Worm (Caenorhabditis elegans): ENCODE results near the gene H12D21.6.
"Not testable (repeated sequence)": the region's sequence is repeated elsewhere in the genome, so short reads cannot be mapped to it uniquely, and the experiment has no call there.

Gene H12D21.6

DNA sequence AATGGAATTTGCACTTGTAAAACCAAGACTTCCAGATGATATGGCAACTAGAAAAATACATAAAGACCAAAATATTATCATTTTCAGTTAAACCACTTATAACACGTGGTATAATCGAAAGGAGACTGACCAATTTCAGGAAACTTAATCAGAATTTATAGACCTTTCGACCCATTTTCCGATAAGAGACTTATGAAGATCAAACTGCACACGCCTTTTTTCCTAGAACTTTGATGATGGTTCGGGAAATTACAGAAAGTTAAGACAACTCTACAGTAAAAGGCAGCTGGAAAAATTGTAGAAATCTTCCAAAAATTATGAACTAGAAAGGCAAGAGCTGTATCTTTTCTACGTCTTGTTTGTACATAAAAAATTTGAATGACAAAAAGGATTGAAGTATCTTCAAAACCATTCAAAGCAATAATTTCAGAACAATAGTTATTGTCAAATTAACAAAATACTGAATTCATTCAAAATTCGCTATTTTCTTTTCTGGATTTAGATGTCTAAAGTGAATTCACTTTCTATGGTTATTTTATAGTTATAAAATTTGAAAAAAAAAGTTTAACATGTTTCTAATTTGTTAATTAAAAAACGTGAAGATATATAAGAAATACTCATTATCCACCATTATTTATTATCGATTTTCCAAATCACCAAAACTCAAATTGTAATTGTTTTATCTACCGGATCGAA, 4.1 kb downstream of the H12D21.6 start, which contains the start of the genes mpst-2 and H12D21.5:
mpst-2 (minus strand) TSS at position 101 of the 696 bp plus-strand sequence.
H12D21.5 (plus strand) TSS at position 646 of the 696 bp plus-strand sequence.
- no peak for TF ChIP-seq elt-3 (tag; optimal IDR thresholded peaks at IDR 0.05)
- TF ChIP-seq sptf-1 (tag; optimal IDR thresholded peaks at IDR 0.05), result no peak
- TF ChIP-seq hpl-2 (GFP tag; optimal IDR thresholded peaks at IDR 0.05), result no peak
- TF ChIP-seq xbp-1 (tag; optimal IDR thresholded peaks at IDR 0.05), result no peak
- TF ChIP-seq lsy-2 (tag; optimal IDR thresholded peaks at IDR 0.05), result no peak
- no peak for TF ChIP-seq nhr-20 (tag; optimal IDR thresholded peaks at IDR 0.05)
- TF ChIP-seq ceh-63 (GFP tag; optimal IDR thresholded peaks at IDR 0.05), result no peak
- TF ChIP-seq lin-14 (GFP tag; optimal IDR thresholded peaks at IDR 0.05), result no peak
- TF ChIP-seq rnt-1 (tag; optimal IDR thresholded peaks at IDR 0.05), result no peak
- no peak for TF ChIP-seq lir-3 (tag; optimal IDR thresholded peaks at IDR 0.05; ENCODE audit: poor library complexity)
- no peak for TF ChIP-seq zag-1 (tag; optimal IDR thresholded peaks at IDR 0.05)
- TF ChIP-seq nhr-12 (tag; optimal IDR thresholded peaks at IDR 0.05), result no peak
- TF ChIP-seq zip-4 (GFP tag; optimal IDR thresholded peaks at IDR 0.05), result no peak
- no peak for TF ChIP-seq Y116A8C.19 (tag; optimal IDR thresholded peaks at IDR 0.05; ENCODE audit: borderline replicate concordance)

DNA sequence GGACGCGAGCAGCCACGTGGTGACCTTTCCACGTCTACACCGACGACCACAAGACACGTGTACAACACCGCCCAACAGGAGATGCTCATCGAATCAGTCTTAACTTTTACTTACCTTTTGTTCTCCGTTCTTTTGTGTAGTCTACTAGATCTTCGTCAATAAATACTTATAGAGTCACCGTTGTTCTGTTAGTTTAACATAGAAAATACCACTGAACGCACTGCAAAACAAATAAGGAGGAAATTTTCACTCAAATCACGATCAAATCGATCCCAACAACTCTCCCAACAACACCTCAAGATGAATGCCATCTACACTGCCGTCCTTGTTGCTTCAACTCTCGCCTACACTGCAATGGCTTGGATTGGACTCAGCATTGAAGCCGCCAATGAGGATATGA, 6.8 kb downstream of the H12D21.6 start, which contains the start of gene nspa-2:
nspa-2 (plus strand) TSS at position 301 of the 400 bp plus-strand sequence.
- not testable (repeated sequence) for TF ChIP-seq nhr-90 (tag; optimal IDR thresholded peaks at IDR 0.05; ENCODE audit: poor library complexity); unc-86 (tag; optimal IDR thresholded peaks at IDR 0.05); lin-39 (tag; optimal IDR thresholded peaks at IDR 0.05)

DNA sequence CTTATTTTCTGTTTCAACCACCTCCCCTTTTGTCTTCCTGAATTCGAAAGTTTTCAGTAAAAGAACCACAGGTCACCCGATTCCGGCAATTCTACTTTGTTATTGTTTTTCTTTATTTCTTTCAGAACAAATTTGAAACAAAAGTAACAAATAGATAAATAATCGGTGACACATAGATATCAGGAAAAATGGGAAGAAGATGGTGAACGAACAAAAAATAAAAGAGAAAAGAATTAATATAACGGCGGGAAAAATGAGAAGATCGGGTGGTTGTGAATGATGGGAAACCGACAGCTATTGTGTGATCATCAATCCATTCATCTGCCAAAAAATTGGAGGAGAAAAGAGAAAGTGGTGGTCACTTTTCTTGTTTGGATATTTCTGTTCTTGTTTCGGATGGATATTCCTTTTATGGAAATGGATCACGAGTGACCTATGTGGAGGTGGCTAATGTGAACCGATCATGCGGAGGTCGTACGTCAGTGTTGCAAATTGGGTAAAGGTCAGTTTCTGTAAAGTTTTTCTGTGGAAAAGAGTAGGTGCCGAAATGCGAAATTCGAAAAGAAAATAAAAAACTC, 20.3 kb downstream of the H12D21.6 start:
- TF ChIP-seq nhr-84 (tag; optimal IDR thresholded peaks at IDR 0.05) (no peak), hlh-17 (GFP tag; optimal IDR thresholded peaks at IDR 0.05; ENCODE audit: borderline replicate concordance) (no peak), ceh-63 (GFP tag; optimal IDR thresholded peaks at IDR 0.05) (no peak), lin-14 (GFP tag; optimal IDR thresholded peaks at IDR 0.05) (peak; percentile 8), mef-2 (tag; optimal IDR thresholded peaks at IDR 0.05) (no peak), unc-62 (GFP tag; optimal IDR thresholded peaks at IDR 0.05) (no peak), lin-35 (GFP tag; optimal IDR thresholded peaks at IDR 0.05) (no peak), aha-1 (tag; optimal IDR thresholded peaks at IDR 0.05) (no peak), nhr-85 (tag) (peak; percentile 3), blmp-1 (tag; optimal IDR thresholded peaks at IDR 0.05) (peak; percentile 95), irx-1 (tag; optimal IDR thresholded peaks at IDR 0.05) (no peak), fkh-4 (tag; optimal IDR thresholded peaks at IDR 0.05; ENCODE audit: borderline replicate concordance) (no peak), efl-1 (optimal IDR thresholded peaks at IDR 0.05) (no peak), efl-1 (GFP tag; optimal IDR thresholded peaks at IDR 0.05 in 1 of 2) (peak in 1 of 2 experiments; percentile 73), skn-1 (tag; optimal IDR thresholded peaks at IDR 0.05) (no peak), ceh-82 (tag; optimal IDR thresholded peaks at IDR 0.05) (no peak), nhr-237 (tag; optimal IDR thresholded peaks at IDR 0.05) (no peak), unc-86 (tag; optimal IDR thresholded peaks at IDR 0.05) (no peak), zip-4 (GFP tag; optimal IDR thresholded peaks at IDR 0.05) (no peak), ceh-90 (tag; optimal IDR thresholded peaks at IDR 0.05) (no peak), unc-130 (tag; optimal IDR thresholded peaks at IDR 0.05) (no peak)

DNA sequence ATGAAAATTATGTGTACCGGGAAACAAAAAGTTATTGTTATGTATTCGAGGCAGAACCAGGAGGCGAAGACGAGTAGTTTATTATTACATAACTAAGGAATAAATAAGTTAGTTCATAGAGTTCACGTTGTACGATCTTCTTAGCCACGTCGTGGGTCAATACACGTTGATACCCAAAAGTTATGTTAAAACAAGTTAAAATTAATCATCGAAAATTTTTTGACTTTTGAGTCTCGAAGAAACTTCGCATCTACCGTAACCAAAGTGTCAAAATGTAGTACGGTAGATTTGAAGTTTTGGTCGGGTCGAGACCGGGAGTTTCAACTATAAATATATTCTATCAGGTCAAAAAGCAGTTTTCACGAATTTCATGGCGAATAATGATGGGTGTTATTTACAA, 20.9 kb downstream of the H12D21.6 start, which contains the start of gene ZC412.10:
ZC412.10 (minus strand) TSS at position 101 of the 400 bp plus-strand sequence.
- TF ChIP-seq hlh-17 (GFP tag; optimal IDR thresholded peaks at IDR 0.05; ENCODE audit: borderline replicate concordance); lin-35 (GFP tag; optimal IDR thresholded peaks at IDR 0.05); aly-2 (tag; optimal IDR thresholded peaks at IDR 0.05): not testable (repeated sequence)

Data from whole organism, L1 larva.